Worm (Caenorhabditis elegans) whole organism, L2 larva: ENCODE results near the gene T10B9.9.
A peak's percentile ranks its signal among the peaks of the same experiment; 100 is the strongest.

Source experiments
- F13H6.1 ChIP-seq: sonication (generic microtip); optimal IDR thresholded peaks from 2 replicates; lab custom pipeline; 2016; ENCODE audit warnings: missing genetic modification characterization, missing compliant biosample characterization
- Y55F3AM.14 ChIP-seq: fragments of 200-800 bp; sonication (Bioruptor generic); optimal IDR thresholded peaks from 2 replicates; lab custom pipeline; 2018; ENCODE audit warnings: mild to moderate bottlenecking, missing genetic modification characterization, missing compliant biosample characterization
- ZK546.5 ChIP-seq: sonication (generic microtip); optimal IDR thresholded peaks from 2 replicates; lab custom pipeline; 2017; ENCODE audit warnings: missing biosample characterization, missing genetic modification characterization
- alr-1 ChIP-seq: fragments of 150-350 bp; optimal IDR thresholded peaks from 2 replicates; lab custom pipeline; 2014; ENCODE audit warnings: missing biosample characterization, missing genetic modification characterization
- aly-2 ChIP-seq: fragments of 150-350 bp; optimal IDR thresholded peaks from 2 replicates; lab custom pipeline; 2014; ENCODE audit warnings: missing biosample characterization, missing genetic modification characterization
- ama-1 ChIP-seq: fragments of 150-350 bp; optimal IDR thresholded peaks from 2 replicates; lab custom pipeline; 2018; ENCODE audit warnings: inconsistent platforms
- blmp-1 ChIP-seq: sonication (generic microtip); optimal IDR thresholded peaks from 2 replicates; lab custom pipeline; 2017; ENCODE audit warnings: missing genetic modification characterization, mild to moderate bottlenecking, missing compliant biosample characterization, antibody characterized with exemption, moderate library complexity; ENCODE audit not compliant: insufficient read depth
- ceh-16 ChIP-seq: fragments of 150-350 bp; optimal IDR thresholded peaks from 2 replicates; lab custom pipeline; 2014; ENCODE audit warnings: missing biosample characterization, missing genetic modification characterization
- ceh-82 ChIP-seq: fragments of 150-350 bp; optimal IDR thresholded peaks from 2 replicates; lab custom pipeline; 2014; ENCODE audit warnings: missing biosample characterization, missing genetic modification characterization
- crh-2 ChIP-seq: sonication (generic microtip); optimal IDR thresholded peaks from 2 replicates; lab custom pipeline; 2017; ENCODE audit warnings: missing biosample characterization, missing genetic modification characterization
- egl-27 ChIP-seq: sonication (generic microtip); optimal IDR thresholded peaks from 3 replicates; lab custom pipeline; 2017; ENCODE audit warnings: missing biosample characterization, missing genetic modification reagents, missing genetic modification characterization
- elt-1 ChIP-seq: fragments of 150-350 bp; optimal IDR thresholded peaks from 2 replicates; lab custom pipeline; 2014; ENCODE audit warnings: missing biosample characterization, missing genetic modification characterization
- fos-1 ChIP-seq: fragments of 150-350 bp; optimal IDR thresholded peaks from 2 replicates; lab custom pipeline; 2014; ENCODE audit warnings: missing biosample characterization, missing genetic modification characterization
- gmeb-1 ChIP-seq: fragments of 150-350 bp; optimal IDR thresholded peaks from 2 replicates; lab custom pipeline; 2014; ENCODE audit warnings: missing biosample characterization, missing genetic modification characterization
- lin-11 ChIP-seq: fragments of 150-350 bp; sonication (generic microtip); optimal IDR thresholded peaks from 2 replicates; lab custom pipeline; 2014; ENCODE audit warnings: missing biosample characterization, missing genetic modification characterization, inconsistent platforms, mixed read lengths
- lin-13 ChIP-seq: fragments of 150-350 bp; optimal IDR thresholded peaks from 2 replicates; lab custom pipeline; 2014; ENCODE audit warnings: missing biosample characterization, missing genetic modification reagents, missing genetic modification characterization
- lin-39 ChIP-seq: fragments of 150-350 bp; optimal IDR thresholded peaks from 2 replicates; lab custom pipeline; 2014; ENCODE audit warnings: missing biosample characterization, missing genetic modification reagents, missing genetic modification characterization
- lsy-2 ChIP-seq, 2 experiments: fragments of 150-350 bp in 1 of 2; sonication (generic microtip) in 1 of 2; optimal IDR thresholded peaks; 2 replicates each; lab custom pipeline; 2014 to 2017; ENCODE audit warnings: missing biosample characterization in 2 of 2, missing genetic modification characterization in 2 of 2
- mab-5 ChIP-seq: fragments of 150-350 bp; optimal IDR thresholded peaks from 2 replicates; lab custom pipeline; 2014; ENCODE audit warnings: missing biosample characterization, missing genetic modification characterization
- mdl-1 ChIP-seq, 2 experiments: fragments of 150-350 bp in 1 of 2; sonication (generic microtip) in 1 of 2; optimal IDR thresholded peaks; 2 replicates each; lab custom pipeline; 2017; ENCODE audit warnings: missing biosample characterization in 2 of 2, missing genetic modification characterization in 2 of 2
- nhr-10 ChIP-seq: sonication (generic microtip); optimal IDR thresholded peaks from 2 replicates; lab custom pipeline; 2017; ENCODE audit warnings: missing biosample characterization, missing genetic modification characterization
- nhr-11 ChIP-seq: fragments of 150-350 bp; optimal IDR thresholded peaks from 2 replicates; lab custom pipeline; 2014; ENCODE audit warnings: missing biosample characterization, missing genetic modification characterization
- nhr-129 ChIP-seq: fragments of 150-350 bp; optimal IDR thresholded peaks from 2 replicates; lab custom pipeline; 2014; ENCODE audit warnings: missing biosample characterization, missing genetic modification characterization
- nhr-21 ChIP-seq: fragments of 150-350 bp; optimal IDR thresholded peaks from 2 replicates; lab custom pipeline; 2014; ENCODE audit warnings: missing biosample characterization, missing genetic modification characterization
- nhr-23 ChIP-seq: fragments of 150-350 bp; optimal IDR thresholded peaks from 2 replicates; lab custom pipeline; 2014; ENCODE audit warnings: missing biosample characterization, missing genetic modification reagents, missing genetic modification characterization
- nhr-25 ChIP-seq: fragments of 150-350 bp; sonication (generic microtip); optimal IDR thresholded peaks from 3 replicates; lab custom pipeline; 2014; ENCODE audit warnings: missing biosample characterization, missing genetic modification characterization
- nhr-6 ChIP-seq: fragments of 150-350 bp; optimal IDR thresholded peaks from 2 replicates; lab custom pipeline; 2014; ENCODE audit warnings: missing biosample characterization, missing genetic modification characterization
- nhr-77 ChIP-seq: fragments of 150-350 bp; optimal IDR thresholded peaks from 2 replicates; lab custom pipeline; 2014; ENCODE audit warnings: missing biosample characterization, missing genetic modification characterization
- peb-1 ChIP-seq: fragments of 150-350 bp; optimal IDR thresholded peaks from 2 replicates; lab custom pipeline; 2014; ENCODE audit warnings: missing biosample characterization, missing genetic modification characterization
- sem-4 ChIP-seq: fragments of 150-350 bp; optimal IDR thresholded peaks from 2 replicates; lab custom pipeline; 2014; ENCODE audit warnings: missing biosample characterization, missing genetic modification reagents, missing genetic modification characterization
- skn-1 ChIP-seq: sonication (generic microtip); optimal IDR thresholded peaks from 2 replicates; lab custom pipeline; 2017; ENCODE audit warnings: missing biosample characterization, missing genetic modification characterization
- sma-3 ChIP-seq: sonication (generic microtip); optimal IDR thresholded peaks from 2 replicates; lab custom pipeline; 2016; ENCODE audit warnings: missing genetic modification reagents, missing genetic modification characterization, missing compliant biosample characterization
- sma-9 ChIP-seq, 2 experiments: fragments of 150-350 bp in 1 of 2; sonication (generic microtip) in 1 of 2; optimal IDR thresholded peaks; 2 replicates each; lab custom pipeline; 2014 to 2016; ENCODE audit warnings: missing genetic modification characterization in 2 of 2, mild to moderate bottlenecking in 1 of 2, missing biosample characterization in 1 of 2, missing compliant biosample characterization in 1 of 2, missing genetic modification reagents in 1 of 2, moderate library complexity in 1 of 2
- snpc-4 ChIP-seq: fragments of 150-350 bp; optimal IDR thresholded peaks from 2 replicates; lab custom pipeline; 2014; ENCODE audit warnings: missing biosample characterization, missing genetic modification characterization
- unc-39 ChIP-seq: fragments of 150-350 bp; optimal IDR thresholded peaks from 2 replicates; lab custom pipeline; 2014; ENCODE audit warnings: missing biosample characterization, missing genetic modification characterization
- unc-55 ChIP-seq: fragments of 150-350 bp; sonication (generic microtip); optimal IDR thresholded peaks from 3 replicates; lab custom pipeline; 2014; ENCODE audit warnings: missing biosample characterization, missing genetic modification reagents, missing genetic modification characterization
- unc-62 ChIP-seq: fragments of 150-350 bp; optimal IDR thresholded peaks from 2 replicates; lab custom pipeline; 2014; ENCODE audit warnings: missing biosample characterization, missing genetic modification reagents, missing genetic modification characterization
- zag-1 ChIP-seq: fragments of 150-350 bp; optimal IDR thresholded peaks from 2 replicates; lab custom pipeline; 2014; ENCODE audit warnings: missing biosample characterization, missing genetic modification characterization
- ztf-1 ChIP-seq: fragments of 200-800 bp; sonication (Bioruptor generic); conservative IDR thresholded peaks from 2 replicates; pipeline ENCODE4 v1.3.6; 2022; ENCODE audit warnings: missing genetic modification characterization, missing compliant biosample characterization
- ztf-11 ChIP-seq: sonication (generic microtip); optimal IDR thresholded peaks from 2 replicates; lab custom pipeline; 2017; ENCODE audit warnings: missing biosample characterization, missing genetic modification characterization

T10B9.9 gene

ce11 chrII:9797664-9798063 is 22.0 kb upstream of the T10B9.9 start, which contains the start of gene cyp-13A4:
cyp-13A4 (minus strand) TSS chrII:9797740.
- TF ChIP-seq zag-1 (tag; lab: Kevin White, UChicago): no peak
- TF ChIP-seq snpc-4: no peak
- no peak for TF ChIP-seq ztf-11 (tag; lab: Kevin White, UChicago)
- no peak for TF ChIP-seq Y55F3AM.14 (GFP tag; lab: Kevin White, UChicago)
- no peak for TF ChIP-seq nhr-11 (tag; lab: Kevin White, UChicago)
- TF ChIP-seq sma-9 (GFP tag; optimal IDR thresholded peaks at IDR 0.05; lab: Kevin White, UChicago): peak; percentile 15
- no peak for TF ChIP-seq sma-9 (tag; optimal IDR thresholded peaks at IDR 0.05; lab: Kevin White, UChicago)
- TF ChIP-seq fos-1 (tag; lab: Kevin White, UChicago): peak; percentile 10
- TF ChIP-seq, all 48 proteins: peak for 2

ce11 chrII:9793197-9793596 is 17.5 kb upstream of the T10B9.9 start, which contains the start of gene cyp-13A3:
cyp-13A3 (minus strand) TSS chrII:9793297.
- no peak for TF ChIP-seq sem-4 (tag; lab: Kevin White, UChicago)
- no peak for TF ChIP-seq lin-13 (GFP tag; lab: Kevin White, UChicago)
- TF ChIP-seq nhr-21 (tag; lab: Kevin White, UChicago): no peak
- TF ChIP-seq lin-11: no peak
- TF ChIP-seq nhr-25 (tag; lab: Kevin White, UChicago): no peak
- TF ChIP-seq ZK546.5 (tag; lab: Kevin White, UChicago): no peak
- TF ChIP-seq nhr-6 (tag; lab: Kevin White, UChicago): no peak
- no peak for TF ChIP-seq lin-39 (tag; lab: Kevin White, UChicago)
- no peak for TF ChIP-seq sma-9 (GFP tag; optimal IDR thresholded peaks at IDR 0.05; lab: Kevin White, UChicago)
- TF ChIP-seq sma-9 (tag; optimal IDR thresholded peaks at IDR 0.05; lab: Kevin White, UChicago): no peak
- TF ChIP-seq peb-1: no peak
- TF ChIP-seq lsy-2 (tag; optimal IDR thresholded peaks at IDR 0.05; lab: Kevin White, UChicago): no peak
- TF ChIP-seq nhr-10 (tag; lab: Kevin White, UChicago): no peak
- no peak for TF ChIP-seq mab-5 (tag; lab: Kevin White, UChicago)
- no peak for TF ChIP-seq nhr-77 (tag; lab: Kevin White, UChicago)
- TF ChIP-seq nhr-11 (tag; lab: Kevin White, UChicago): no peak
- TF ChIP-seq snpc-4: no peak
- TF ChIP-seq ama-1 (lab: Kevin White, UChicago): no peak
- no peak for TF ChIP-seq fos-1 (tag; lab: Kevin White, UChicago)
- TF ChIP-seq F13H6.1: no peak
- no peak for TF ChIP-seq ceh-82

ce11 chrII:9791185-9791584 is 15.5 kb upstream of the T10B9.9 start:
- TF ChIP-seq sma-9 (GFP tag; optimal IDR thresholded peaks at IDR 0.05; lab: Kevin White, UChicago): peak; percentile 94
- no peak for TF ChIP-seq sma-9 (tag; optimal IDR thresholded peaks at IDR 0.05; lab: Kevin White, UChicago)
- peak; percentile 41 for TF ChIP-seq nhr-21 (tag; lab: Kevin White, UChicago)
- TF ChIP-seq fos-1 (tag; lab: Kevin White, UChicago): peak; percentile 97
- peak; percentile 73 for TF ChIP-seq F13H6.1
- peak; percentile 70 for TF ChIP-seq crh-2 (tag; lab: Kevin White, UChicago)
- peak in 1 of 2 experiments; percentile 43 for TF ChIP-seq mdl-1 (tag; optimal IDR thresholded peaks at IDR 0.05; lab: Kevin White, UChicago)
- TF ChIP-seq snpc-4: no peak
- no peak for TF ChIP-seq Y55F3AM.14 (GFP tag; lab: Kevin White, UChicago)
- no peak for TF ChIP-seq ceh-82
- TF ChIP-seq gmeb-1: peak; percentile 48
- no peak for TF ChIP-seq unc-39 (tag; lab: Kevin White, UChicago)
- TF ChIP-seq nhr-77 (tag; lab: Kevin White, UChicago): no peak
- no peak for TF ChIP-seq alr-1 (tag; lab: Kevin White, UChicago)
- TF ChIP-seq nhr-6 (tag; lab: Kevin White, UChicago): no peak
- no peak for TF ChIP-seq unc-62
- TF ChIP-seq lsy-2 (tag; optimal IDR thresholded peaks at IDR 0.05; lab: Kevin White, UChicago): peak in 1 of 2 experiments; percentile 21
- no peak for TF ChIP-seq skn-1 (tag; lab: Kevin White, UChicago)
- peak; percentile 44 for TF ChIP-seq sma-3 (GFP tag; lab: Kevin White, UChicago)
- TF ChIP-seq ztf-1: no peak
- peak; percentile 16 for TF ChIP-seq nhr-129 (tag; lab: Kevin White, UChicago)

ce11 chrII:9787395-9788152 is 11.9 kb upstream of the T10B9.9 start, which contains the start of gene cyp-13A2:
cyp-13A2 (minus strand) TSS chrII:9787629.
- TF ChIP-seq ceh-82 (no peak), mab-5 (tag; lab: Kevin White, UChicago) (no peak), crh-2 (tag; lab: Kevin White, UChicago) (peak; percentile 73), nhr-6 (tag; lab: Kevin White, UChicago) (peak; percentile 20), ceh-16 (peak; percentile 88), nhr-129 (tag; lab: Kevin White, UChicago) (peak; percentile 48), nhr-21 (tag; lab: Kevin White, UChicago) (peak; percentile 67), mdl-1 (tag; optimal IDR thresholded peaks at IDR 0.05; lab: Kevin White, UChicago) (peak in 1 of 2 experiments; percentile 68), elt-1 (tag; lab: Kevin White, UChicago) (peak; percentile 35), fos-1 (tag; lab: Kevin White, UChicago) (peak; percentile 89), F13H6.1 (peak; percentile 80), sem-4 (tag; lab: Kevin White, UChicago) (peak; percentile 47), nhr-25 (tag; lab: Kevin White, UChicago) (peak; percentile 85), ztf-11 (tag; lab: Kevin White, UChicago) (no peak), nhr-23 (tag; lab: Kevin White, UChicago) (no peak), egl-27 (tag; lab: Kevin White, UChicago) (peak; percentile 83), lin-11 (no peak), blmp-1 (peak; percentile 86), sma-3 (GFP tag; lab: Kevin White, UChicago) (peak; percentile 73), skn-1 (tag; lab: Kevin White, UChicago) (no peak), unc-55 (GFP tag; lab: Kevin White, UChicago) (peak; percentile 45), peb-1 (no peak), unc-39 (tag; lab: Kevin White, UChicago) (no peak), lsy-2 (tag; optimal IDR thresholded peaks at IDR 0.05; lab: Kevin White, UChicago) (peak in 1 of 2 experiments; percentile 52), gmeb-1 (peak; percentile 11), aly-2 (tag; lab: Kevin White, UChicago) (no peak)
